Fruit fly (Drosophila melanogaster): ENCODE data around the gene CG1637.

Gene CG1637

DNA sequence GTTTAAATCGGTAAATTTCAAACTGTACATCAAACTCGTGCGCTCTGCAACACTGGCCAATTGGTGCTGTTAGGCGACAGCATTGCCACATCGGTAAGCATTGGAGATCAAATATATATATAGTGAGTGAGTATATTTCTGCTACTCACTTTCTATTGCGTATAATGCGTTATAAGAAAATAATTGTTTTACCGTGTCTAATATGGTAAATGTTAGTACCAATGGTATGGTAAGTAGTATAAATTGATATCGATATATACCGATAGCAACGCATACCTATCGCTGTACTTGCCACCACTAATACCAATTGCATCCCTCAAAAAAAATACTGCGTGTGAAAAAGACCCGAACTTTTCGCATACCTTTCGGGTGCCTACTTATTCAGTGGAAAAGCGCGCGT is 20.3 kb downstream of the CG1637 start, which contains the start of the genes sofe and CG2186 (continued):
- TF ChIP-seq wor (GFP tag; IDR thresholded peaks at IDR 0.05) (no peak), tap (tag; optimal IDR thresholded peaks at IDR 0.05) (no peak), H2.0 (GFP tag; IDR thresholded peaks at IDR 0.05) (0 out of 2 replicates have a peak, but pooled peaks have one; percentile 45), chif (GFP tag; optimal IDR thresholded peaks at IDR 0.05) (peak in 1 of 2 experiments; percentile 36), CG4404 (GFP tag; IDR thresholded peaks at IDR 0.05) (peak; percentile 45), chn (GFP tag; optimal IDR thresholded peaks at IDR 0.05) (peak; percentile 52), CG11696 (GFP tag; IDR thresholded peaks at IDR 0.05) (no peak), CG14441 (GFP tag; IDR thresholded peaks at IDR 0.05) (no peak), Optix (GFP tag; IDR thresholded peaks at IDR 0.05) (no peak), en (GFP tag; optimal IDR thresholded peaks at IDR 0.05) (no peak), Oaz (GFP tag; IDR thresholded peaks at IDR 0.05) (no peak), CG4707 (GFP tag; optimal IDR thresholded peaks at IDR 0.05) (no peak), Doc3 (GFP tag; IDR thresholded peaks at IDR 0.05; ENCODE audit: partially characterized antibody) (peak; percentile 87), p53 (GFP tag; optimal IDR thresholded peaks at IDR 0.05) (no peak), CG1647 (GFP tag; optimal IDR thresholded peaks at IDR 0.05) (peak; percentile 39), sqz (GFP tag; optimal IDR thresholded peaks at IDR 0.05) (no peak), E2f2 (GFP tag; IDR thresholded peaks at IDR 0.05) (peak; percentile 79), gsb-n (tag; optimal IDR thresholded peaks at IDR 0.05) (no peak), CG8089 (GFP tag; optimal IDR thresholded peaks at IDR 0.05) (peak; percentile 5), Gsc (GFP tag; IDR thresholded peaks at IDR 0.05) (no peak), mirr (GFP tag; optimal IDR thresholded peaks at IDR 0.05) (no peak), CG18262 (tag; optimal IDR thresholded peaks at IDR 0.05) (peak; percentile 29), fd3F (GFP tag; optimal IDR thresholded peaks at IDR 0.05) (no peak), Bdp1 (GFP tag; optimal IDR thresholded peaks at IDR 0.05) (peak; percentile 29), CG14050 (GFP tag; IDR thresholded peaks at IDR 0.05) (no peak), peb (GFP tag; IDR thresholded peaks at IDR 0.05) (no peak), sisA (GFP tag; IDR thresholded peaks at IDR 0.05) (peak; percentile 54), HLH4C (GFP tag; IDR thresholded peaks at IDR 0.05; ENCODE audit: partially characterized antibody) (peak; percentile 83), Dip2 (GFP tag; IDR thresholded peaks at IDR 0.05) (no peak), Atf6 (GFP tag; IDR thresholded peaks at IDR 0.05) (peak; percentile 40; the same call in 1 of the 2 replicates), row (GFP tag; IDR thresholded peaks at IDR 0.05) (peak; percentile 71), ftz-f1 (GFP tag; optimal IDR thresholded peaks at IDR 0.05) (no peak), CG9609 (GFP tag; optimal IDR thresholded peaks at IDR 0.05) (no peak), slou (GFP tag; optimal IDR thresholded peaks at IDR 0.05) (no peak), Hmr (GFP tag; optimal IDR thresholded peaks at IDR 0.05) (no peak), CG17568 (GFP tag; optimal IDR thresholded peaks at IDR 0.05) (no peak), sr (GFP tag; IDR thresholded peaks at IDR 0.05) (no peak), Adf1 (GFP tag; IDR thresholded peaks at IDR 0.05) (no peak), cg (GFP tag; optimal IDR thresholded peaks at IDR 0.05) (no peak), lola (GFP tag; optimal IDR thresholded peaks at IDR 0.05) (peak in 1 of 3 experiments; percentile 24), salm (tag; optimal IDR thresholded peaks at IDR 0.05) (no peak), Med (GFP tag) (peak; percentile 93), chm (GFP tag; IDR thresholded peaks at IDR 0.05) (no peak), CG10462 (GFP tag; optimal IDR thresholded peaks at IDR 0.05) (no peak), CG8924 (tag; optimal IDR thresholded peaks at IDR 0.05) (peak; percentile 33), D (optimal IDR thresholded peaks at IDR 0.05) (no peak), D (GFP tag; optimal IDR thresholded peaks at IDR 0.05) (no peak), exex (tag; optimal IDR thresholded peaks at IDR 0.05) (no peak), CG2875 (GFP tag; optimal IDR thresholded peaks at IDR 0.05) (no peak), CG11398 (GFP tag; optimal IDR thresholded peaks at IDR 0.05) (peak; percentile 5), sens (GFP tag) (peak; percentile 92), CG1024 (GFP tag; IDR thresholded peaks at IDR 0.05) (no peak), crc (GFP tag; optimal IDR thresholded peaks at IDR 0.05) (peak; percentile 41)

Data from whole organism, embryonic.